Fruit fly (Drosophila melanogaster): ENCODE results near the gene v.

- TF ChIP-seq achi (GFP tag; optimal IDR thresholded peaks at IDR 0.05) (no peak), CG9139 (GFP tag; optimal IDR thresholded peaks at IDR 0.05) (no peak), fd59A (GFP tag; optimal IDR thresholded peaks at IDR 0.05) (no peak), Blimp-1 (GFP tag; optimal IDR thresholded peaks at IDR 0.05) (no peak), topi (GFP tag; optimal IDR thresholded peaks at IDR 0.05) (no peak), CG16779 (tag; optimal IDR thresholded peaks at IDR 0.05) (no peak), spab (GFP tag; optimal IDR thresholded peaks at IDR 0.05) (no peak), esn (GFP tag; optimal IDR thresholded peaks at IDR 0.05) (no peak), CG6854 (GFP tag; optimal IDR thresholded peaks at IDR 0.05) (no peak)
Measured at dm6 chrX:10899665-10900064, 24.1 kb upstream of the v start, which contains the start of gene CG15208.
